Worm (Caenorhabditis elegans) whole organism, L4 larva: ENCODE measurements around the gene F21D5.6.
"Not testable (repeated sequence)": the region's sequence is repeated elsewhere in the genome, so short reads cannot be mapped to it uniquely, and the experiment has no call there.

Source experiments
- F10B5.3 ChIP-seq: sonication (generic microtip); optimal IDR thresholded peaks from 2 replicates; lab custom pipeline; 2016; ENCODE audit warnings: mild to moderate bottlenecking, missing genetic modification characterization, missing compliant biosample characterization
- T20F7.1 ChIP-seq: fragments of 200-800 bp; sonication (Bioruptor generic); optimal IDR thresholded peaks from 2 replicates; lab custom pipeline; 2018; ENCODE audit warnings: mild to moderate bottlenecking, missing genetic modification characterization, missing compliant biosample characterization
- Y48G9A.11 ChIP-seq: fragments of 200-800 bp; sonication (Bioruptor generic); IDR thresholded peaks from 2 replicates; pipeline ENCODE4 v1.3.6; 2022; ENCODE audit warnings: missing genetic modification reagents, missing genetic modification characterization, missing compliant biosample characterization
- aha-1 ChIP-seq: fragments of 150-350 bp; peaks from one replicate; lab custom pipeline; 2014; ENCODE audit warnings: missing biosample characterization, missing genetic modification characterization
- attf-4 ChIP-seq: sonication (generic microtip); optimal IDR thresholded peaks from 3 replicates; lab custom pipeline; 2017; ENCODE audit warnings: missing biosample characterization, missing genetic modification characterization
- ctbp-1 ChIP-seq: fragments of 200-800 bp; sonication (Bioruptor generic); IDR thresholded peaks from 2 replicates; pipeline ENCODE4 v1.3.6; 2022; ENCODE audit warnings: missing genetic modification reagents, missing genetic modification characterization, missing compliant biosample characterization
- daf-16 ChIP-seq, 3 experiments: sonication (generic microtip); optimal IDR thresholded peaks; 2 replicates each; lab custom pipeline; 2016 to 2017; ENCODE audit warnings: missing genetic modification characterization in 3 of 3, missing genetic modification reagents in 3 of 3, mild to moderate bottlenecking in 2 of 3, missing compliant biosample characterization in 2 of 3, missing biosample characterization in 1 of 3, moderate library complexity in 1 of 3
- dmd-6 ChIP-seq: fragments of 200-800 bp; sonication (Bioruptor generic); IDR thresholded peaks from 2 replicates; pipeline ENCODE4 v1.3.6; 2022; ENCODE audit warnings: missing genetic modification reagents, missing genetic modification characterization, missing compliant biosample characterization
- dmd-8 ChIP-seq: fragments of 200-800 bp; sonication (Bioruptor generic); IDR thresholded peaks from 2 replicates; pipeline ENCODE4 v1.3.6; 2022; ENCODE audit warnings: missing genetic modification characterization, missing compliant biosample characterization
- dpl-1 ChIP-seq: fragments of 150-350 bp; optimal IDR thresholded peaks from 2 replicates; lab custom pipeline; 2014; ENCODE audit warnings: missing biosample characterization, missing genetic modification reagents, missing genetic modification characterization
- hif-1 ChIP-seq, 2 experiments: sonication (generic microtip); optimal IDR thresholded peaks; 2 replicates each; lab custom pipeline; 2016 to 2017; ENCODE audit warnings: missing compliant biosample characterization in 2 of 2, missing genetic modification characterization in 2 of 2, missing genetic modification reagents in 2 of 2, missing genotype in 2 of 2, mild to moderate bottlenecking in 1 of 2
- hlh-11 ChIP-seq: fragments of 200-800 bp; sonication (Bioruptor generic); optimal IDR thresholded peaks from 2 replicates; lab custom pipeline; 2018; ENCODE audit warnings: mild to moderate bottlenecking, missing genetic modification characterization, missing compliant biosample characterization
- lin-15B ChIP-seq: fragments of 150-350 bp; sonication (generic microtip); optimal IDR thresholded peaks from 3 replicates; lab custom pipeline; 2014; ENCODE audit warnings: missing biosample characterization, missing genetic modification characterization
- lsy-2 ChIP-seq, 2 experiments: fragments of 150-350 bp in 1 of 2; sonication (generic microtip) in 1 of 2; optimal IDR thresholded peaks; 2 replicates each; lab custom pipeline; 2014 to 2017; ENCODE audit warnings: missing biosample characterization in 2 of 2, missing genetic modification characterization in 2 of 2
- nhr-102 ChIP-seq: sonication (generic microtip); optimal IDR thresholded peaks from 2 replicates; lab custom pipeline; 2016; ENCODE audit warnings: mild to moderate bottlenecking, missing genetic modification characterization, moderate library complexity, missing compliant biosample characterization
- nhr-11 ChIP-seq: fragments of 150-350 bp; optimal IDR thresholded peaks from 2 replicates; lab custom pipeline; 2014; ENCODE audit warnings: missing biosample characterization, missing genetic modification characterization
- nhr-28 ChIP-seq: fragments of 150-350 bp; optimal IDR thresholded peaks from 2 replicates; lab custom pipeline; 2014; ENCODE audit warnings: missing biosample characterization, missing genetic modification characterization
- nhr-41 ChIP-seq: fragments of 200-800 bp; sonication (Bioruptor generic); IDR thresholded peaks from 2 replicates; pipeline ENCODE4 v1.3.6; 2022; ENCODE audit warnings: missing genetic modification reagents, missing genetic modification characterization, missing compliant biosample characterization
- nhr-48 ChIP-seq: sonication (generic microtip); optimal IDR thresholded peaks from 2 replicates; lab custom pipeline; 2016; ENCODE audit warnings: mild to moderate bottlenecking, missing genetic modification characterization, missing compliant biosample characterization
- nhr-6 ChIP-seq: fragments of 150-350 bp; optimal IDR thresholded peaks from 2 replicates; lab custom pipeline; 2014; ENCODE audit warnings: missing biosample characterization, missing genetic modification characterization
- pqm-1 ChIP-seq: sonication (generic microtip); optimal IDR thresholded peaks from 2 replicates; lab custom pipeline; 2017; ENCODE audit warnings: missing biosample characterization, missing genetic modification characterization
- snpc-1.2 ChIP-seq: fragments of 200-800 bp; sonication (Bioruptor generic); IDR thresholded peaks from 2 replicates; pipeline ENCODE4 v1.3.6; 2022; ENCODE audit warnings: missing genetic modification reagents, missing genetic modification characterization, missing compliant biosample characterization
- tra-1 ChIP-seq: fragments of 200-800 bp; sonication (Bioruptor generic); IDR thresholded peaks from 2 replicates; pipeline ENCODE4 v1.3.6; 2022; ENCODE audit warnings: missing genetic modification reagents, missing genetic modification characterization, missing compliant biosample characterization
- unc-62 ChIP-seq, 3 experiments: fragments of 150-350 bp in 1 of 3; sonication (generic microtip); optimal IDR thresholded peaks in 2 of 3; peaks in 1 of 3; 1 replicate in 1 of 3; 2 replicates in 2 of 3; lab custom pipeline; 2014 to 2017; ENCODE audit warnings: missing biosample characterization in 3 of 3, missing genetic modification characterization in 3 of 3, missing genetic modification reagents in 3 of 3, missing genotype in 1 of 3
- zip-2 ChIP-seq: fragments of 150-350 bp; optimal IDR thresholded peaks from 2 replicates; lab custom pipeline; 2014; ENCODE audit warnings: missing biosample characterization, missing genetic modification characterization

Gene F21D5.6

DNA sequence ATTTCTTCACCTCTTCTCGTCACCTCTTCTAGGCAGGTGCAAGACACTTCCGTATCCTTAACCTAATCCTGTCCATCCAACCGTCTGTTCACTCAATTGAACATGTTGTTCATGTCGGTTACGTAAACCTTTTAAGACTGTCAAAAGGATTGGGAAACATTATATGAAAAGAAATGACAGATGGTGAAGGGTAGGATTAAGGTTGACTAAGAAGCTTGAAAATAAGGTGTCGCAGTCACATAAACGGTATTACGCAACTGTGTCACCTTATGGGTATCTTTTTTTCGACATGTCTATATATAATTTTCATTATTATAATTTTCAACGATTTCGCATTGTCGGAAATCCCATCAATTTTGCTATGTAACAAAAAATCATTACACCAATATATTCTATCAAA, 18.4 kb downstream of the F21D5.6 start:
- TF ChIP-seq attf-4 (tag; lab: Kevin White, UChicago) (no peak), ctbp-1 (no peak), lin-15B (no peak)
- TF ChIP-seq, all 104 proteins: peak for 0

- no peak for TF ChIP-seq tra-1 (GFP tag; lab: Robert Waterston, UW)
- TF ChIP-seq nhr-48 (tag; lab: Kevin White, UChicago), result no peak
- no peak for TF ChIP-seq Y48G9A.11 (GFP tag; lab: Robert Waterston, UW)
- no peak for TF ChIP-seq daf-16 (GFP tag; optimal IDR thresholded peaks at IDR 0.05; lab: Kevin White, UChicago)
- no peak for TF ChIP-seq daf-16 (tag; optimal IDR thresholded peaks at IDR 0.05; lab: Kevin White, UChicago)
- TF ChIP-seq hif-1 (tag; optimal IDR thresholded peaks at IDR 0.05; lab: Kevin White, UChicago), result no peak
- TF ChIP-seq nhr-11 (tag; lab: Kevin White, UChicago), result no peak
- TF ChIP-seq nhr-41 (GFP tag; lab: Robert Waterston, UW), result no peak
- no peak for TF ChIP-seq attf-4 (tag; lab: Kevin White, UChicago)
- TF ChIP-seq hlh-11 (tag; lab: Kevin White, UChicago), result no peak
- TF ChIP-seq dmd-8 (GFP tag; lab: Robert Waterston, UW), result no peak
- TF ChIP-seq nhr-6 (tag; lab: Kevin White, UChicago), result no peak
- TF ChIP-seq nhr-102, result no peak
- TF ChIP-seq, all 104 proteins: peak for 0
Observed at ce11 chrIV:8718153-8718552, 23.0 kb downstream of the F21D5.6 start, which contains the start of gene H23L24.1. Gene H23L24.1 (plus strand): TSS chrIV:8718453.

ce11 chrIV:8715032-8715431, 26.2 kb downstream of the F21D5.6 start, which contains the start of the genes parg-2 and ipla-5:
Gene parg-2 (minus strand): TSS chrIV:8715132.
Gene ipla-5 (plus strand): TSS chrIV:8715247.
- not testable (repeated sequence) for TF ChIP-seq snpc-1.2; pqm-1 (tag; lab: Kevin White, UChicago); nhr-11 (tag; lab: Kevin White, UChicago)

ce11 chrIV:8708046-8708445, 33.1 kb downstream of the F21D5.6 start:
- TF ChIP-seq unc-62 (GFP tag; optimal IDR thresholded peaks at IDR 0.05 in 1 of 2; lab: Kevin White, UChicago) (peak in 1 of 2 experiments; percentile 93), unc-62 (tag; optimal IDR thresholded peaks at IDR 0.05; lab: Kevin White, UChicago) (no peak), dmd-6 (GFP tag; lab: Robert Waterston, UW) (no peak)
- TF ChIP-seq, all 104 proteins: peak for 1

- TF ChIP-seq F10B5.3 (tag; lab: Kevin White, UChicago), result no peak
- TF ChIP-seq aha-1, result peak; percentile 72
- TF ChIP-seq zip-2 (tag; lab: Kevin White, UChicago), result no peak
- TF ChIP-seq lin-15B, result no peak
Observed at ce11 chrIV:8705504-8705903, 35.7 kb downstream of the F21D5.6 start, which contains the start of gene H23L24.4. Gene H23L24.4 (minus strand): TSS chrIV:8705604.

- TF ChIP-seq nhr-28 (tag; lab: Kevin White, UChicago) (no peak), unc-62 (GFP tag; optimal IDR thresholded peaks at IDR 0.05 in 1 of 2; lab: Kevin White, UChicago) (peak in 1 of 2 experiments; percentile 21), unc-62 (tag; optimal IDR thresholded peaks at IDR 0.05; lab: Kevin White, UChicago) (no peak), nhr-11 (tag; lab: Kevin White, UChicago) (peak; percentile 15)
Observed at ce11 chrIV:8697436-8697835, 43.8 kb downstream of the F21D5.6 start, which contains the start of gene ttll-11. Gene ttll-11 (plus strand): TSS chrIV:8697736.

ce11 chrIV:8691486-8691885, 49.7 kb downstream of the F21D5.6 start, which contains the start of the genes hst-1 and ints-6:
Gene hst-1 (minus strand): TSS chrIV:8691513.
Gene ints-6 (plus strand): TSS chrIV:8691745.
- TF ChIP-seq lsy-2 (tag; optimal IDR thresholded peaks at IDR 0.05; lab: Kevin White, UChicago) (peak in 1 of 2 experiments; percentile 28), dpl-1 (GFP tag; lab: Kevin White, UChicago) (peak; percentile 58), T20F7.1 (peak; percentile 59), nhr-102 (no peak)
